Fruit fly (Drosophila melanogaster): ENCODE data around the gene CG5653.

Gene CG5653

DNA sequence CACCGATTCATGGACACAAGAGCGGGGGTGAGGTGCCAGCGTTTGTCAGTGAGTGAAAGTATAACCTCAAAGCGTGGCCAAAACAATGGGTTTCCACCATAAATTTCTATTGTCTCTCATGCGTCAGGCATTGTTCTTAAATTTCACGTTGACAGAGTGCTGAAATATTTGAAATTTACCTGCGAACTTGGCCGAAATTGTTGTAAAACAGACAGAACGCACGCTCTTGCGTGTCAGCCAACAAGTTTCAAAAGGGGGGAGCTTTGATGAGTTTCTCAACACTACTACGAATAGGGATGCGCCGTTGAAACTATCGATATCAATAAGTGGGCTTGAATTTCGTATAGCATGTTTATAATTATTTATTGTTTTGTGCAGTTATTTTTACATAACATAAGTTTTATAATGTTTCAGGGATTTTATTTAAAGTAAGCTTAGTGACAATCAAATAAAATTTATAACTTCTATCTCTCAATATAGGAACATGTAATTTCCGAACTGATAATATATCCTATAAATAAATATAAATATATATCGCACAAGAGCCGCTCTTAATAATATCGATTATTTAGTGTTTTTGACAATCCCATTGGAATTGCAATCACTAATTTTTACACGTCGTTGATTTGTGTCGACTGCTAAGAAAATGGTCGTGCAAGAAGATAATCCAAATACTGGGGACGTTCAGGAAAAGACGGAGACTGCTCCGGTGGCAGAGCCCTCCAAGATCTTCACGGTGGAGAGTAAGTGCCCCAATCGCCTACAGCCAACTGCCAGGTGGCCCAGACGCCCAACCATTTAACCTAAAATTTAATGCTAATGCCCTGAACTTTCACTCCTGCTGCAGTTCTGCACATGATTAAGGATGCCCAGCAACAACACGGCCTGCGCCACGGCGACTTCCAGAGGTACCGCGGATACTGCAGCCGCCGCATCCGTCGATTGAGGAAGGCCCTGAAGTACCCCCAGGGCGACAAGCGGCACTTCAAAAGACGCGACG, 8.6 kb upstream of the CG5653 start, which contains the start of the genes pix and Srp68 (continued):
- TF ChIP-seq CG13894 (tag; optimal IDR thresholded peaks at IDR 0.05) = no peak
- peak; percentile 79 for TF ChIP-seq CG9727 (GFP tag; optimal IDR thresholded peaks at IDR 0.05)
- no peak for TF ChIP-seq fru (optimal IDR thresholded peaks at IDR 0.05)
- TF ChIP-seq Scr (GFP tag; IDR thresholded peaks at IDR 0.05; ENCODE audit: partially characterized antibody) = peak; percentile 93
- no peak for TF ChIP-seq CG8478 (optimal IDR thresholded peaks at IDR 0.05)
- TF ChIP-seq cato (GFP tag; optimal IDR thresholded peaks at IDR 0.05; ENCODE audit: borderline replicate concordance) = peak; percentile 41
- no peak for TF ChIP-seq Oaz (GFP tag; IDR thresholded peaks at IDR 0.05)
- TF ChIP-seq CG3726 (GFP tag; IDR thresholded peaks at IDR 0.05) = no peak
- TF ChIP-seq CG5180 (GFP tag; optimal IDR thresholded peaks at IDR 0.05) = no peak
- no peak for TF ChIP-seq Atf-2 (GFP tag; optimal IDR thresholded peaks at IDR 0.05)
- no peak for TF ChIP-seq CG13296 (GFP tag; optimal IDR thresholded peaks at IDR 0.05)
- TF ChIP-seq gce (GFP tag; IDR thresholded peaks at IDR 0.05) = no peak
- no peak for TF ChIP-seq ash1 (GFP tag; optimal IDR thresholded peaks at IDR 0.05)
- TF ChIP-seq danr (GFP tag; IDR thresholded peaks at IDR 0.05) = no peak
- TF ChIP-seq NfI (GFP tag; optimal IDR thresholded peaks at IDR 0.05) = peak; percentile 68
- peak; percentile 87 for TF ChIP-seq nmo (GFP tag; optimal IDR thresholded peaks at IDR 0.05)
- no peak for TF ChIP-seq ato (GFP tag; IDR thresholded peaks at IDR 0.05; ENCODE audit: partially characterized antibody)
- TF ChIP-seq Lhr (GFP tag; optimal IDR thresholded peaks at IDR 0.05) = peak; percentile 43
- TF ChIP-seq CG16779 (GFP tag; IDR thresholded peaks at IDR 0.05) = no peak
- TF ChIP-seq CG17359 (tag; optimal IDR thresholded peaks at IDR 0.05) = peak; percentile 27
- TF ChIP-seq Awh (GFP tag; IDR thresholded peaks at IDR 0.05) = no peak
- TF ChIP-seq Neu2 (GFP tag; optimal IDR thresholded peaks at IDR 0.05; ENCODE audit: borderline replicate concordance) = no peak
- no peak for TF ChIP-seq sr (GFP tag; IDR thresholded peaks at IDR 0.05)
- TF ChIP-seq CG2199 (GFP tag; IDR thresholded peaks at IDR 0.05) = no peak
- TF ChIP-seq CG6683 (GFP tag; optimal IDR thresholded peaks at IDR 0.05) = peak; percentile 18
- TF ChIP-seq HLH54F (GFP tag; optimal IDR thresholded peaks at IDR 0.05) = peak; percentile 62
- no peak for TF ChIP-seq CG11560 (tag; IDR thresholded peaks at IDR 0.05)
- peak; percentile 44 for TF ChIP-seq HHEX (GFP tag; optimal IDR thresholded peaks at IDR 0.05)
- no peak for TF ChIP-seq CG8359 (GFP tag; optimal IDR thresholded peaks at IDR 0.05; ENCODE audit: borderline replicate concordance)
- TF ChIP-seq CG4360 (GFP tag; IDR thresholded peaks at IDR 0.05) = no peak
- TF ChIP-seq CG6791 (GFP tag; IDR thresholded peaks at IDR 0.05; ENCODE audit: partially characterized antibody) = 0 out of 3 replicates have a peak, but pooled peaks have one; percentile 33
- no peak for TF ChIP-seq Drgx (GFP tag; IDR thresholded peaks at IDR 0.05)
- peak; percentile 80 for TF ChIP-seq CG34224 (GFP tag; IDR thresholded peaks at IDR 0.05; ENCODE audit: partially characterized antibody)
- TF ChIP-seq unc-4 (GFP tag; IDR thresholded peaks at IDR 0.05; ENCODE audit: partially characterized antibody) = peak; percentile 78
- peak; percentile 85 for TF ChIP-seq trem (tag; optimal IDR thresholded peaks at IDR 0.05)
- peak; percentile 71 for TF ChIP-seq CG6765 (GFP tag; optimal IDR thresholded peaks at IDR 0.05)
- TF ChIP-seq ara (GFP tag; IDR thresholded peaks at IDR 0.05) = no peak
- no peak for TF ChIP-seq ac (GFP tag; optimal IDR thresholded peaks at IDR 0.05)
- TF ChIP-seq CG12071 (GFP tag; optimal IDR thresholded peaks at IDR 0.05) = no peak
- TF ChIP-seq org-1 (GFP tag; optimal IDR thresholded peaks at IDR 0.05) = no peak
- no peak for TF ChIP-seq sqz (GFP tag; optimal IDR thresholded peaks at IDR 0.05)
- TF ChIP-seq crp (GFP tag; optimal IDR thresholded peaks at IDR 0.05) = peak in 1 of 2 experiments; percentile 36
- TF ChIP-seq h (optimal IDR thresholded peaks at IDR 0.05) = no peak
- peak; percentile 64 for TF ChIP-seq CG4328 (GFP tag; optimal IDR thresholded peaks at IDR 0.05)
- peak; percentile 40 for TF ChIP-seq CG18476 (GFP tag; optimal IDR thresholded peaks at IDR 0.05)
- peak; percentile 45 for TF ChIP-seq pzg (GFP tag; optimal IDR thresholded peaks at IDR 0.05)
- peak; percentile 45; the same call in 1 of the 2 replicates for TF ChIP-seq nerfin-2 (GFP tag; IDR thresholded peaks at IDR 0.05; ENCODE audit: partially characterized antibody)
- no peak for TF ChIP-seq sens-2 (GFP tag; IDR thresholded peaks at IDR 0.05)
